Worm (Caenorhabditis elegans) whole organism, young adult: Measurements from ENCODE around the gene C07E3.10.

Experiments used
- F49E8.2 ChIP-seq: sonication (generic microtip); optimal IDR thresholded peaks from 3 replicates; lab custom pipeline; 2017; ENCODE audit warnings: missing genetic modification characterization, mild to moderate bottlenecking, missing compliant biosample characterization, antibody characterized with exemption, moderate library complexity; ENCODE audit not compliant: insufficient read depth
- ceh-40 ChIP-seq: fragments of 200-800 bp; sonication (Bioruptor generic); IDR thresholded peaks from 2 replicates; pipeline ENCODE4 v1.3.6; 2022; ENCODE audit warnings: missing genetic modification characterization, missing compliant biosample characterization
- let-607 ChIP-seq, 2 experiments: fragments of 200-800 bp in 1 of 2; sonication (Bioruptor generic) in 1 of 2; sonication (generic microtip) in 1 of 2; optimal IDR thresholded peaks; 2 replicates each; lab custom pipeline; 2016 to 2018; ENCODE audit warnings: mild to moderate bottlenecking in 2 of 2, missing compliant biosample characterization in 2 of 2, missing genetic modification characterization in 2 of 2, moderate library complexity in 2 of 2, missing genotype in 1 of 2
- snpc-1.3 ChIP-seq: sonication (generic microtip); optimal IDR thresholded peaks from 2 replicates; lab custom pipeline; 2017; ENCODE audit warnings: missing genetic modification characterization, mild to moderate bottlenecking, missing compliant biosample characterization, antibody characterized with exemption, moderate library complexity, missing genotype, missing genetic modification reagents; ENCODE audit not compliant: insufficient read depth

- TF ChIP-seq let-607 (tag; optimal IDR thresholded peaks at IDR 0.05; lab: Kevin White, UChicago) (no peak), ceh-40 (GFP tag; lab: Robert Waterston, UW) (no peak), F49E8.2 (tag; lab: Kevin White, UChicago) (no peak), snpc-1.3 (tag; lab: Kevin White, UChicago) (no peak)
These were observed 30.9 kb upstream of the C07E3.10 start, which contains the start of gene idpp-8 for ce11 chrII:10315252-10315651.
